Worm (Caenorhabditis elegans): ENCODE data around the gene Y54G2A.15.

Y54G2A.15 gene

ce11 chrIV:2799890-2800289, 43.9 kb downstream of the Y54G2A.15 start:
- TF ChIP-seq ztf-29 (GFP tag; IDR thresholded peaks at IDR 0.05) (no peak), klf-2 (GFP tag; conservative IDR thresholded peaks at IDR 0.05) (no peak), ref-1 (GFP tag; conservative IDR thresholded peaks at IDR 0.05) (no peak), T22C8.4 (GFP tag; IDR thresholded peaks at IDR 0.05) (no peak), ztf-23 (GFP tag; IDR thresholded peaks at IDR 0.05) (no peak), cog-1 (tag; optimal IDR thresholded peaks at IDR 0.05) (no peak), tab-1 (GFP tag; IDR thresholded peaks at IDR 0.05) (no peak), flt-1 (GFP tag; IDR thresholded peaks at IDR 0.05) (no peak), med-1 (GFP tag; optimal IDR thresholded peaks at IDR 0.05; ENCODE audit: insufficient read depth) (no peak)

ce11 chrIV:2799389-2799788, 44.4 kb downstream of the Y54G2A.15 start, which contains the start of gene Y54G2A.10:
Y54G2A.10 (plus strand) TSS chrIV:2799689.
- TF ChIP-seq T22C8.4 (GFP tag; IDR thresholded peaks at IDR 0.05) = no peak

- TF ChIP-seq ztf-23 (GFP tag; IDR thresholded peaks at IDR 0.05) = no peak
- TF ChIP-seq ztf-29 (GFP tag; IDR thresholded peaks at IDR 0.05) = no peak
- no peak for TF ChIP-seq tab-1 (GFP tag; IDR thresholded peaks at IDR 0.05)
- no peak for TF ChIP-seq klf-2 (GFP tag; conservative IDR thresholded peaks at IDR 0.05)
- TF ChIP-seq T22C8.4 (GFP tag; IDR thresholded peaks at IDR 0.05) = no peak
- TF ChIP-seq flt-1 (GFP tag; IDR thresholded peaks at IDR 0.05) = no peak
- TF ChIP-seq cog-1 (tag; optimal IDR thresholded peaks at IDR 0.05) = no peak
- TF ChIP-seq ref-1 (GFP tag; conservative IDR thresholded peaks at IDR 0.05) = no peak
- no peak for TF ChIP-seq med-1 (GFP tag; optimal IDR thresholded peaks at IDR 0.05; ENCODE audit: insufficient read depth)
Observed at ce11 chrIV:2798339-2798738, 45.4 kb downstream of the Y54G2A.15 start, which contains the start of gene Y54G2A.52. Y54G2A.52 (minus strand) TSS chrIV:2798686.

DNA sequence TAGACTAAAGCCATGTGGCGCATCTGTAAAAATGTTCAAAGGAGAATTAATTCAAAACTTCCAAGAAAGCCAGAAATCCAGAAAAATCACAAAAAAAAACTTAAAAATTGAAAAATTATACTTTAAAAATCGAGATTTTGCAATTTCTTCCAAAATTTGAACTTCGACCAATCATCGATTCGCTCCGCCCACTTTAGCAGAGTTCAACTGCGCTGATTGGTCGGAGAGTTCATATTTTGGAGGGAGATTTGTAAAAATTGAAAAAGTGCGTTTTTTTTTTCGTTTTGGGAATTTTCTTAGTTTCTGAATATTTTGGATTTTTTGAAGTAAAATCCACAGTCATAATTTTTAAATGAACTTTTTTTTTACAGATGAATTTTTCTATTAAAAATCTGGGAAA, 49.8 kb downstream of the Y54G2A.15 start:
- TF ChIP-seq cog-1 (tag; optimal IDR thresholded peaks at IDR 0.05) (no peak), ztf-23 (GFP tag; IDR thresholded peaks at IDR 0.05) (no peak)
